Fruit fly (Drosophila melanogaster): ENCODE results near the gene IKKbeta.

dm6 chr3R:16067494-16067893 is 18.3 kb upstream of the IKKbeta start, which contains the start of gene CG10185:
- TF ChIP-seq CG8478 (optimal IDR thresholded peaks at IDR 0.05) (no peak), CTCF (optimal IDR thresholded peaks at IDR 0.05) (no peak)
